Fruit fly (Drosophila melanogaster) whole organism, embryonic: ENCODE measurements around the gene Uba4.

ENCODE experiments used
- Bteb2 ChIP-seq: fragments of 200-800 bp; sonication (Bioruptor generic); optimal IDR thresholded peaks from 2 replicates; lab custom pipeline; 2016; ENCODE audit warnings: missing biosample characterization, missing genetic modification characterization
- CG11696 ChIP-seq: fragments of 200-800 bp; sonication (Bioruptor generic); IDR thresholded peaks from 2 replicates; pipeline ENCODE4 v1.3.6; 2022; ENCODE audit warnings: missing biosample characterization, missing genetic modification characterization
- CG1233 ChIP-seq: fragments of 200-800 bp; sonication (Bioruptor generic); optimal IDR thresholded peaks from 4 replicates; lab custom pipeline; 2018; ENCODE audit warnings: missing biosample characterization, mild to moderate bottlenecking, missing genetic modification characterization
- CG12659 ChIP-seq: fragments of 200-800 bp; sonication (Bioruptor generic); optimal IDR thresholded peaks from 3 replicates; lab custom pipeline; 2017; ENCODE audit warnings: mild to moderate bottlenecking, missing biosample characterization, missing genetic modification reagents, missing genetic modification characterization
- CG14050 ChIP-seq: fragments of 200-800 bp; sonication (Bioruptor generic); IDR thresholded peaks from 3 replicates; pipeline ENCODE4 v1.3.6; 2022; ENCODE audit warnings: missing biosample characterization, missing genetic modification characterization
- CG14667 ChIP-seq: fragments of 200-800 bp; sonication (Bioruptor generic); IDR thresholded peaks from 2 replicates; pipeline ENCODE4 v1.3.6; 2022; ENCODE audit warnings: missing biosample characterization, missing genetic modification characterization
- CG17328 ChIP-seq: fragments of 200-800 bp; sonication (Bioruptor generic); IDR thresholded peaks from 2 replicates; pipeline ENCODE4 v1.3.6; 2022; ENCODE audit warnings: missing biosample characterization, missing genetic modification characterization
- CG17385 ChIP-seq: fragments of 200-800 bp; sonication (Bioruptor generic); optimal IDR thresholded peaks from 3 replicates; lab custom pipeline; 2018; ENCODE audit warnings: missing biosample characterization, mild to moderate bottlenecking, missing genetic modification characterization
- CG18619 ChIP-seq: fragments of 200-800 bp; sonication (Bioruptor generic); optimal IDR thresholded peaks from 3 replicates; lab custom pipeline; 2017; ENCODE audit warnings: missing biosample characterization, mild to moderate bottlenecking, missing genetic modification characterization
- CG30403 ChIP-seq: fragments of 200-800 bp; sonication (Bioruptor generic); optimal IDR thresholded peaks from 3 replicates; lab custom pipeline; 2016; ENCODE audit warnings: missing biosample characterization, missing genetic modification characterization
- CG3163 ChIP-seq: fragments of 200-800 bp; sonication (Bioruptor generic); optimal IDR thresholded peaks from 3 replicates; lab custom pipeline; 2016; ENCODE audit warnings: missing biosample characterization, missing genetic modification characterization
- CG33213 ChIP-seq: fragments of 200-800 bp; sonication (Bioruptor generic); optimal IDR thresholded peaks from 3 replicates; lab custom pipeline; 2016; ENCODE audit warnings: missing biosample characterization, missing genetic modification characterization
- CG3407 ChIP-seq: fragments of 200-800 bp; sonication (Bioruptor generic); optimal IDR thresholded peaks from 2 replicates; lab custom pipeline; 2018; ENCODE audit warnings: missing biosample characterization, mild to moderate bottlenecking, missing genetic modification characterization
- CG42726 ChIP-seq: fragments of 200-800 bp; sonication (Bioruptor generic); IDR thresholded peaks from 2 replicates; pipeline ENCODE4 v1.3.6; 2022; ENCODE audit warnings: missing biosample characterization, missing genetic modification characterization; ENCODE audit not compliant: partially characterized antibody
- CG4730 ChIP-seq: fragments of 200-800 bp; sonication (Bioruptor generic); IDR thresholded peaks from 2 replicates; pipeline ENCODE4 v1.3.6; 2022; ENCODE audit warnings: missing biosample characterization, missing genetic modification characterization
- CG5180 ChIP-seq: fragments of 200-800 bp; sonication (Bioruptor generic); optimal IDR thresholded peaks from 3 replicates; lab custom pipeline; 2017; ENCODE audit warnings: missing biosample characterization, missing genetic modification characterization, mild to moderate bottlenecking, moderate library complexity, missing genetic modification reagents
- CG6791 ChIP-seq: fragments of 200-800 bp; sonication (Bioruptor generic); IDR thresholded peaks from 3 replicates; pipeline ENCODE4 v1.3.6; 2022; ENCODE audit warnings: missing biosample characterization, missing genetic modification characterization; ENCODE audit not compliant: partially characterized antibody
- CG7928 ChIP-seq: fragments of 200-800 bp; sonication (Bioruptor generic); optimal IDR thresholded peaks from 2 replicates; lab custom pipeline; 2017; ENCODE audit warnings: missing biosample characterization, mild to moderate bottlenecking, missing genetic modification characterization
- CG8290 ChIP-seq, 3 experiments: fragments of 200-800 bp; sonication (Bioruptor generic); optimal IDR thresholded peaks; 2 replicates each; lab custom pipeline; 2016 to 2019; ENCODE audit warnings: missing biosample characterization in 3 of 3, missing genetic modification characterization in 3 of 3, mild to moderate bottlenecking in 2 of 3, moderate library complexity in 1 of 3
- CG8478 ChIP-seq: fragments of >200 bp; optimal IDR thresholded peaks from 2 replicates; lab custom pipeline; 2018
- CoRest ChIP-seq: fragments of 200-800 bp; sonication (Bioruptor generic); optimal IDR thresholded peaks from 3 replicates; lab custom pipeline; 2018; ENCODE audit warnings: missing biosample characterization, mild to moderate bottlenecking, missing genetic modification characterization, moderate library complexity
- D19B ChIP-seq: fragments of 200-800 bp; sonication (Bioruptor generic); optimal IDR thresholded peaks from 2 replicates; lab custom pipeline; 2017; ENCODE audit warnings: missing biosample characterization, mild to moderate bottlenecking, missing genetic modification characterization
- Dbx ChIP-seq: fragments of 200-800 bp; sonication (Bioruptor generic); IDR thresholded peaks from 3 replicates; pipeline ENCODE4 v1.3.6; 2022; ENCODE audit warnings: missing biosample characterization, missing genetic modification characterization
- HLH54F ChIP-seq: fragments of 200-800 bp; sonication (Bioruptor generic); optimal IDR thresholded peaks from 3 replicates; lab custom pipeline; 2016; ENCODE audit warnings: missing biosample characterization, missing genetic modification characterization
- Hr51 ChIP-seq, 2 experiments: fragments of 200-800 bp; sonication (Bioruptor generic); optimal IDR thresholded peaks; 2 replicates in 1 of 2; 3 replicates in 1 of 2; lab custom pipeline; 2016 to 2018; ENCODE audit warnings: missing biosample characterization in 2 of 2, missing genetic modification characterization in 2 of 2, mild to moderate bottlenecking in 1 of 2, moderate library complexity in 1 of 2
- Lhr ChIP-seq: fragments of 200-800 bp; sonication (Bioruptor generic); optimal IDR thresholded peaks from 3 replicates; lab custom pipeline; 2017; ENCODE audit warnings: mild to moderate bottlenecking, missing biosample characterization, missing genetic modification reagents, missing genetic modification characterization
- Mad ChIP-seq: fragments of 200-800 bp; sonication (Bioruptor generic); optimal IDR thresholded peaks from 2 replicates; lab custom pipeline; 2016; ENCODE audit warnings: missing biosample characterization, missing genetic modification characterization
- Meics ChIP-seq: fragments of 200-800 bp; sonication (Bioruptor generic); optimal IDR thresholded peaks from 2 replicates; lab custom pipeline; 2017; ENCODE audit warnings: missing biosample characterization, mild to moderate bottlenecking, missing genetic modification characterization
- Nf-YC ChIP-seq: fragments of 200-800 bp; optimal IDR thresholded peaks from 3 replicates; lab custom pipeline; 2019; ENCODE audit warnings: missing biosample characterization, mild to moderate bottlenecking, missing genetic modification characterization, moderate library complexity
- Oaz ChIP-seq: fragments of 200-800 bp; sonication (Bioruptor generic); IDR thresholded peaks from 2 replicates; pipeline ENCODE4 v1.3.6; 2022; ENCODE audit warnings: missing biosample characterization, missing genetic modification characterization
- Six4 ChIP-seq: fragments of 200-800 bp; sonication (Bioruptor generic); optimal IDR thresholded peaks from 2 replicates; lab custom pipeline; 2016; ENCODE audit warnings: missing biosample characterization, missing genetic modification characterization
- br ChIP-seq: fragments of >200 bp; optimal IDR thresholded peaks from 2 replicates; lab custom pipeline; 2017
- btn ChIP-seq: fragments of 200-800 bp; sonication (Bioruptor generic); optimal IDR thresholded peaks from 2 replicates; lab custom pipeline; 2016; ENCODE audit warnings: missing biosample characterization, missing genetic modification characterization
- cas ChIP-seq: fragments of 200-800 bp; sonication (Bioruptor generic); IDR thresholded peaks from 2 replicates; pipeline ENCODE4 v1.3.6; 2022; ENCODE audit warnings: missing biosample characterization, missing genetic modification characterization
- crol ChIP-seq: fragments of 200-800 bp; sonication (Bioruptor generic); IDR thresholded peaks from 2 replicates; pipeline ENCODE4 v1.3.6; 2022; ENCODE audit warnings: missing biosample characterization, missing genetic modification characterization
- cwo ChIP-seq: fragments of 200-800 bp; sonication (Bioruptor generic); optimal IDR thresholded peaks from 3 replicates; lab custom pipeline; 2017; ENCODE audit warnings: missing biosample characterization, missing genetic modification characterization, mild to moderate bottlenecking, moderate library complexity, missing genetic modification reagents
- dan ChIP-seq: fragments of 200-800 bp; sonication (Bioruptor generic); IDR thresholded peaks from 2 replicates; pipeline ENCODE4 v1.3.6; 2022; ENCODE audit warnings: missing biosample characterization, missing genetic modification characterization
- dimm ChIP-seq: fragments of 200-800 bp; sonication (Bioruptor generic); IDR thresholded peaks from 2 replicates; pipeline ENCODE4 v1.3.6; 2022; ENCODE audit warnings: missing biosample characterization, missing genetic modification characterization
- emc ChIP-seq: fragments of 200-800 bp; sonication (Bioruptor generic); optimal IDR thresholded peaks from 2 replicates; lab custom pipeline; 2016; ENCODE audit warnings: missing biosample characterization, missing genetic modification characterization
- en ChIP-seq: fragments of 200-800 bp; sonication (Bioruptor generic); optimal IDR thresholded peaks from 2 replicates; lab custom pipeline; 2016; ENCODE audit warnings: missing biosample characterization, missing genetic modification characterization
- esg ChIP-seq: fragments of 200-800 bp; sonication (Bioruptor generic); conservative IDR thresholded peaks from 2 replicates; pipeline ENCODE4 v1.3.6; 2022; ENCODE audit warnings: missing biosample characterization, missing genetic modification characterization
- fu2 ChIP-seq: fragments of 200-800 bp; sonication (Bioruptor generic); optimal IDR thresholded peaks from 2 replicates; lab custom pipeline; 2016; ENCODE audit warnings: missing biosample characterization, missing genetic modification characterization
- her ChIP-seq: fragments of 200-800 bp; sonication (Bioruptor generic); optimal IDR thresholded peaks from 2 replicates; lab custom pipeline; 2016; ENCODE audit warnings: missing biosample characterization, missing genetic modification characterization
- ken ChIP-seq: fragments of 200-800 bp; sonication (Bioruptor generic); IDR thresholded peaks from 3 replicates; pipeline ENCODE4 v1.3.6; 2022; ENCODE audit warnings: missing biosample characterization, missing genetic modification characterization
- pan ChIP-seq, 4 experiments: fragments of >200 bp in 3 of 4; fragments of 200-800 bp in 1 of 4; sonication (Bioruptor generic) in 1 of 4; optimal IDR thresholded peaks in 3 of 4; IDR thresholded peaks in 1 of 4; 2 replicates each; pipeline versions ENCODE4 v1.3.6 to Lab custom; 2017 to 2022; ENCODE audit warnings: missing biosample characterization in 2 of 4, missing genetic modification characterization in 2 of 4, mixed read lengths in 1 of 4
- sr ChIP-seq: fragments of 200-800 bp; sonication (Bioruptor generic); IDR thresholded peaks from 3 replicates; pipeline ENCODE4 v1.3.6; 2022; ENCODE audit warnings: missing biosample characterization, missing genetic modification characterization
- tgo ChIP-seq: fragments of 200-800 bp; sonication (Bioruptor generic); IDR thresholded peaks from 3 replicates; pipeline ENCODE4 v1.3.6; 2022; ENCODE audit warnings: missing biosample characterization, missing genetic modification characterization
- tin ChIP-seq: fragments of 200-800 bp; sonication (Bioruptor generic); optimal IDR thresholded peaks from 3 replicates; lab custom pipeline; 2016; ENCODE audit warnings: missing biosample characterization, missing genetic modification characterization
- tll ChIP-seq, 2 experiments: fragments of 200-800 bp in 1 of 2; fragments of >200 bp in 1 of 2; sonication (Bioruptor generic) in 1 of 2; optimal IDR thresholded peaks; 2 replicates each; lab custom pipeline; 2017 to 2019; ENCODE audit warnings: missing biosample characterization in 2 of 2, missing genetic modification characterization in 2 of 2, mild to moderate bottlenecking in 1 of 2, moderate library complexity in 1 of 2
- trem ChIP-seq: fragments of 200-800 bp; optimal IDR thresholded peaks from 3 replicates; lab custom pipeline; 2019; ENCODE audit warnings: missing biosample characterization, mild to moderate bottlenecking, missing genetic modification characterization, moderate library complexity
- trh ChIP-seq: fragments of 200-800 bp; sonication (Bioruptor generic); optimal IDR thresholded peaks from 2 replicates; lab custom pipeline; 2016; ENCODE audit warnings: missing biosample characterization, missing genetic modification characterization

Gene Uba4

DNA sequence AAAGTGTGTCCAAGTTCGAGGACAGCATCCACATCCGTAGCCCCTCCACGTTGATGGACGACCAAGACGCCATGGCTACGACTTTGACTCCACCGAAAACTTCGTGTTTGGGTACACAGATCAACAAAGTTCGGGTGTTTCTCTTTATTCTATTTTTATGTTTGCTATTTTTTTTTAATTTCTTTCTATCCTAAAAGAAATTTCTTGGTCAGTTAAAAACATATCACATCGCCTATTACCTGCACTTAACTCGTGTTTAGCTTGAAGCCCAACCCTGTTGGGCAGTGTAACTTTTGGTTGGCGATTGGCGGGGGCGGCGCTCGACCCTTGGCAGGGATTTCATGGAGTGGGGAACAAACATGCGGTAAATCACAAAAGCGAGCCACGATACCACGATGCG lies 43.8 kb upstream of the Uba4 start (continued):
- TF ChIP-seq pan (optimal IDR thresholded peaks at IDR 0.05; lab: Kevin White, UChicago) = no peak
- TF ChIP-seq pan (GFP tag; optimal IDR thresholded peaks at IDR 0.05 in 1 of 2, IDR thresholded peaks at IDR 0.05 in 1 of 2) = peak in 1 of 2 experiments; percentile 77
- peak; percentile 38; the same call in 1 of the 2 replicates for TF ChIP-seq esg (GFP tag; lab: Robert Waterston, UW)
- TF ChIP-seq Bteb2 (GFP tag; lab: Kevin White, UChicago) = no peak
- TF ChIP-seq emc (GFP tag; lab: Kevin White, UChicago) = no peak
- TF ChIP-seq crol (GFP tag; lab: Robert Waterston, UW) = peak; percentile 42; the same call in 1 of the 2 replicates
- TF ChIP-seq CG3407 (GFP tag; lab: Kevin White, UChicago) = peak; percentile 9
- no peak for TF ChIP-seq Dbx
- no peak for TF ChIP-seq tll (GFP tag; optimal IDR thresholded peaks at IDR 0.05; lab: Kevin White, UChicago)
- peak; percentile 42; the same call in 1 of the 2 replicates for TF ChIP-seq dimm
- TF ChIP-seq Hr51 (GFP tag; optimal IDR thresholded peaks at IDR 0.05; lab: Kevin White, UChicago) = peak; percentile 27 to 65
- TF ChIP-seq CG3163 (GFP tag; lab: Kevin White, UChicago) = no peak
- no peak for TF ChIP-seq her
- TF ChIP-seq cwo = peak; percentile 48
- peak; percentile 42 for TF ChIP-seq Oaz
- peak; percentile 60 for TF ChIP-seq CG14050
- peak; percentile 78; the same call in 2 of the 3 replicates for TF ChIP-seq ken (GFP tag; lab: Robert Waterston, UW)
- peak; percentile 12 for TF ChIP-seq Mad (GFP tag; lab: Kevin White, UChicago)
- TF ChIP-seq trh (GFP tag; lab: Kevin White, UChicago) = no peak
- TF ChIP-seq Six4 (GFP tag; lab: Kevin White, UChicago) = peak; percentile 8
- TF ChIP-seq HLH54F (GFP tag; lab: Kevin White, UChicago) = no peak
- TF ChIP-seq Meics (GFP tag; lab: Kevin White, UChicago) = peak; percentile 54
- peak; percentile 54 for TF ChIP-seq CG1233
- TF ChIP-seq cas = no peak
- peak; percentile 55 for TF ChIP-seq CG11696 (GFP tag; lab: Robert Waterston, UW)
- peak; percentile 13 for TF ChIP-seq CG33213 (GFP tag; lab: Kevin White, UChicago)
- TF ChIP-seq Lhr = no peak
- TF ChIP-seq br (lab: Kevin White, UChicago) = no peak
- no peak for TF ChIP-seq CG8478 (lab: Kevin White, UChicago)
- TF ChIP-seq tin (GFP tag; lab: Kevin White, UChicago) = peak; percentile 23
- TF ChIP-seq CG30403 (GFP tag; lab: Kevin White, UChicago) = peak; percentile 37
- TF ChIP-seq CG18619 (GFP tag; lab: Kevin White, UChicago) = no peak
- no peak for TF ChIP-seq CG7928 (GFP tag; lab: Kevin White, UChicago)
- TF ChIP-seq CG17328 (GFP tag; lab: Robert Waterston, UW) = peak; percentile 71
- peak; percentile 24 for TF ChIP-seq fu2 (GFP tag; lab: Kevin White, UChicago)
- peak; percentile 73 for TF ChIP-seq tgo (GFP tag; lab: Robert Waterston, UW)
- TF ChIP-seq btn (GFP tag; lab: Kevin White, UChicago) = peak; percentile 29
- TF ChIP-seq CG42726 (GFP tag; lab: Robert Waterston, UW) = no peak
- TF ChIP-seq CG12659 (GFP tag; lab: Kevin White, UChicago) = no peak
- peak; percentile 61 for TF ChIP-seq CG14667 (GFP tag; lab: Robert Waterston, UW)
- TF ChIP-seq sr (GFP tag; lab: Robert Waterston, UW) = no peak
- TF ChIP-seq dan (GFP tag; lab: Robert Waterston, UW) = no peak
- no peak for TF ChIP-seq CG8290 (GFP tag; optimal IDR thresholded peaks at IDR 0.05; lab: Kevin White, UChicago)
- TF ChIP-seq CG8290 (tag; optimal IDR thresholded peaks at IDR 0.05; lab: Kevin White, UChicago) = no peak
- no peak for TF ChIP-seq en
- peak; percentile 34 for TF ChIP-seq CoRest
- no peak for TF ChIP-seq CG4730 (GFP tag; lab: Robert Waterston, UW)
- TF ChIP-seq Nf-YC = no peak
- no peak for TF ChIP-seq CG6791 (GFP tag; lab: Robert Waterston, UW)
- TF ChIP-seq CG17385 (GFP tag; lab: Kevin White, UChicago) = peak; percentile 23
- peak; percentile 41 for TF ChIP-seq trem
- no peak for TF ChIP-seq D19B (GFP tag; lab: Kevin White, UChicago)
- peak; percentile 32 for TF ChIP-seq CG5180 (GFP tag; lab: Kevin White, UChicago)
